Fruit fly (Drosophila melanogaster) whole organism: ENCODE measurements around the gene CG7567.

Experiments used
- CG8478 ChIP-seq: fragments of >200 bp; optimal IDR thresholded peaks from 2 replicates; lab custom pipeline; 2018; ENCODE audit warnings: inconsistent platforms
- pan ChIP-seq: fragments of >200 bp; optimal IDR thresholded peaks from 2 replicates; lab custom pipeline; 2017

DNA sequence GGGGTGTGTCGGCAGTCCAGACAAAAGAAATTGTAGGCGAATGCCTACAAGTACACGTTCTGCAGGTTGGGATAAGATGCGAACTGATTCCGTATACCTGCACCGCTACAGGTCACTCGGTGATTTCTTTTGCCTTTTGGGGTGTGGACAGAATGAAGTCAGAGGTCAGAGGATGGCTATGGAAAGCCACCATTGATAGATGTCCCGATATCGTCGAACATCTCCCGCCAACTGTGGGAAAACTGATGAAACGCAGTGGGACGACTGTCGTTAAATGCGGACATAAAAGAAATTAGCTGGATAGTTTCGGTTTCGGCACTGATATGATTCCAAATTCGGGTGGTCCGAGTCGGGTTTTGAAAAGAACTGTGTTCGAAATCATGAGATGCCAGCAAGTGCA is 1.2 kb downstream of the CG7567 start:
- no peak for TF ChIP-seq CG8478 (lab: Kevin White, UChicago)
- no peak for TF ChIP-seq pan (lab: Kevin White, UChicago)
